Fruit fly (Drosophila melanogaster) whole organism, embryonic: ENCODE measurements around the gene CG33293.

ENCODE experiments used
- Antp ChIP-seq: fragments of 200-800 bp; sonication (Bioruptor generic); optimal IDR thresholded peaks from 3 replicates; lab custom pipeline; 2016; ENCODE audit warnings: missing biosample characterization, missing genetic modification characterization
- Atf-2 ChIP-seq: fragments of 200-800 bp; sonication (Bioruptor generic); optimal IDR thresholded peaks from 2 replicates; lab custom pipeline; 2016; ENCODE audit warnings: missing biosample characterization, missing genetic modification characterization
- Atf3 ChIP-seq: fragments of 200-800 bp; sonication (Bioruptor generic); optimal IDR thresholded peaks from 3 replicates; lab custom pipeline; 2016; ENCODE audit warnings: missing biosample characterization, missing genetic modification characterization
- CG10462 ChIP-seq: fragments of 200-800 bp; sonication (Bioruptor generic); optimal IDR thresholded peaks from 2 replicates; lab custom pipeline; 2016; ENCODE audit warnings: missing biosample characterization, missing genetic modification characterization
- CG10565 ChIP-seq: fragments of 200-800 bp; sonication (Bioruptor generic); optimal IDR thresholded peaks from 3 replicates; lab custom pipeline; 2016; ENCODE audit warnings: missing biosample characterization, mild to moderate bottlenecking, missing genetic modification characterization
- CG11085 ChIP-seq: fragments of 200-800 bp; sonication (Bioruptor generic); IDR thresholded peaks from 2 replicates; pipeline ENCODE4 v1.3.6; 2022; ENCODE audit warnings: missing biosample characterization, missing genetic modification characterization
- CG12104 ChIP-seq: fragments of 200-800 bp; sonication (Bioruptor generic); optimal IDR thresholded peaks from 3 replicates; lab custom pipeline; 2016; ENCODE audit warnings: missing biosample characterization, missing genetic modification characterization
- CG12391 ChIP-seq: fragments of 200-800 bp; sonication (Bioruptor generic); optimal IDR thresholded peaks from 3 replicates; lab custom pipeline; 2018; ENCODE audit warnings: missing biosample characterization, mild to moderate bottlenecking, missing genetic modification characterization, moderate library complexity
- CG13624 ChIP-seq: fragments of 200-800 bp; sonication (Bioruptor generic); optimal IDR thresholded peaks from 2 replicates; lab custom pipeline; 2016; ENCODE audit warnings: missing biosample characterization, missing genetic modification characterization
- CG1832 ChIP-seq: fragments of 200-800 bp; sonication (Bioruptor generic); optimal IDR thresholded peaks from 2 replicates; lab custom pipeline; 2017; ENCODE audit warnings: missing biosample characterization, mild to moderate bottlenecking, missing genetic modification characterization, inconsistent platforms
- CG18619 ChIP-seq: fragments of 200-800 bp; sonication (Bioruptor generic); optimal IDR thresholded peaks from 3 replicates; lab custom pipeline; 2017; ENCODE audit warnings: missing biosample characterization, mild to moderate bottlenecking, missing genetic modification characterization
- CG2120 ChIP-seq: fragments of 200-800 bp; sonication (Bioruptor generic); optimal IDR thresholded peaks from 3 replicates; lab custom pipeline; 2016; ENCODE audit warnings: missing biosample characterization, missing genetic modification characterization
- CG2889 ChIP-seq: fragments of 200-800 bp; sonication (Bioruptor generic); IDR thresholded peaks from 3 replicates; pipeline ENCODE4 v1.3.6; 2022; ENCODE audit warnings: missing biosample characterization, missing genetic modification characterization
- CG32767 ChIP-seq: fragments of 200-800 bp; sonication (Bioruptor generic); IDR thresholded peaks from 2 replicates; pipeline ENCODE4 v1.3.6; 2022; ENCODE audit warnings: missing biosample characterization, missing genetic modification characterization
- CG33557 ChIP-seq: fragments of 200-800 bp; sonication (Bioruptor generic); optimal IDR thresholded peaks from 2 replicates; lab custom pipeline; 2019; ENCODE audit warnings: missing biosample characterization, mild to moderate bottlenecking, missing genetic modification characterization, moderate library complexity
- CG6254 ChIP-seq: fragments of 200-800 bp; sonication (Bioruptor generic); optimal IDR thresholded peaks from 3 replicates; lab custom pipeline; 2017; ENCODE audit warnings: mild to moderate bottlenecking, missing biosample characterization, missing genetic modification reagents, missing genetic modification characterization
- CG7271 ChIP-seq: fragments of 200-800 bp; sonication (Bioruptor generic); optimal IDR thresholded peaks from 2 replicates; lab custom pipeline; 2018; ENCODE audit warnings: missing biosample characterization, mild to moderate bottlenecking, missing genetic modification characterization, moderate library complexity
- CG7745 ChIP-seq: fragments of 200-800 bp; sonication (Bioruptor generic); optimal IDR thresholded peaks from 2 replicates; lab custom pipeline; 2018; ENCODE audit warnings: missing biosample characterization, mild to moderate bottlenecking, missing genetic modification characterization, moderate library complexity
- CG7786 ChIP-seq: fragments of 200-800 bp; sonication (Bioruptor generic); optimal IDR thresholded peaks from 2 replicates; lab custom pipeline; 2016; ENCODE audit warnings: missing biosample characterization, missing genetic modification characterization
- CG7839 ChIP-seq: fragments of 200-800 bp; sonication (Bioruptor generic); optimal IDR thresholded peaks from 3 replicates; lab custom pipeline; 2018; ENCODE audit warnings: missing biosample characterization, mild to moderate bottlenecking, missing genetic modification characterization, moderate library complexity
- CG7987 ChIP-seq: fragments of 200-800 bp; sonication (Bioruptor generic); optimal IDR thresholded peaks from 2 replicates; lab custom pipeline; 2018; ENCODE audit warnings: missing biosample characterization, mild to moderate bottlenecking, missing genetic modification characterization, moderate library complexity
- CG8089 ChIP-seq: fragments of 200-800 bp; sonication (Bioruptor generic); optimal IDR thresholded peaks from 3 replicates; lab custom pipeline; 2016; ENCODE audit warnings: missing biosample characterization, missing genetic modification characterization
- CG8924 ChIP-seq: fragments of 200-800 bp; optimal IDR thresholded peaks from 3 replicates; lab custom pipeline; 2019; ENCODE audit warnings: missing biosample characterization, mild to moderate bottlenecking, missing genetic modification characterization, moderate library complexity
- CG9932 ChIP-seq: fragments of 200-800 bp; sonication (Bioruptor generic); IDR thresholded peaks from 2 replicates; pipeline ENCODE4 v1.3.6; 2022; ENCODE audit warnings: missing biosample characterization, missing genetic modification characterization
- Doc2 ChIP-seq: fragments of 200-800 bp; sonication (Bioruptor generic); IDR thresholded peaks from 2 replicates; pipeline ENCODE4 v1.3.6; 2022; ENCODE audit warnings: missing biosample characterization, missing genetic modification characterization
- Doc3 ChIP-seq: fragments of 200-800 bp; sonication (Bioruptor generic); IDR thresholded peaks from 3 replicates; pipeline ENCODE4 v1.3.6; 2022; ENCODE audit warnings: missing biosample characterization, missing genetic modification characterization; ENCODE audit not compliant: partially characterized antibody
- HHEX ChIP-seq: fragments of 200-800 bp; sonication (Bioruptor generic); optimal IDR thresholded peaks from 3 replicates; lab custom pipeline; 2017; ENCODE audit warnings: missing biosample characterization, mild to moderate bottlenecking, missing genetic modification characterization, missing genetic modification reagents
- HLH3B ChIP-seq: fragments of 200-800 bp; sonication (Bioruptor generic); IDR thresholded peaks from 2 replicates; pipeline ENCODE4 v1.3.6; 2022; ENCODE audit warnings: missing biosample characterization, missing genetic modification characterization
- HLH54F ChIP-seq: fragments of 200-800 bp; sonication (Bioruptor generic); optimal IDR thresholded peaks from 3 replicates; lab custom pipeline; 2016; ENCODE audit warnings: missing biosample characterization, missing genetic modification characterization
- Hmx ChIP-seq: fragments of 200-800 bp; sonication (Bioruptor generic); optimal IDR thresholded peaks from 2 replicates; lab custom pipeline; 2016; ENCODE audit warnings: missing biosample characterization, missing genetic modification characterization
- Hr78 ChIP-seq, 2 experiments: fragments of 200-800 bp in 1 of 2; fragments of >200 bp in 1 of 2; sonication (Bioruptor generic) in 1 of 2; optimal IDR thresholded peaks; 2 replicates each; lab custom pipeline; 2017 to 2019; ENCODE audit warnings: missing biosample characterization in 2 of 2, missing genetic modification characterization in 2 of 2, mild to moderate bottlenecking in 1 of 2, moderate library complexity in 1 of 2
- Mes4 ChIP-seq: fragments of 200-800 bp; sonication (Bioruptor generic); optimal IDR thresholded peaks from 2 replicates; lab custom pipeline; 2016; ENCODE audit warnings: missing biosample characterization, missing genetic modification characterization
- Neu2 ChIP-seq: fragments of 200-800 bp; sonication (Bioruptor generic); optimal IDR thresholded peaks from 3 replicates; lab custom pipeline; 2016; ENCODE audit warnings: missing biosample characterization, missing genetic modification characterization, borderline replicate concordance
- Poxn ChIP-seq: fragments of 200-800 bp; sonication (Bioruptor generic); IDR thresholded peaks from 2 replicates; pipeline ENCODE4 v1.3.6; 2022; ENCODE audit warnings: missing biosample characterization, missing genetic modification characterization
- Taf1 ChIP-seq: fragments of 200-800 bp; sonication (Bioruptor generic); IDR thresholded peaks from 2 replicates; pipeline ENCODE4 v1.3.6; 2022; ENCODE audit warnings: missing biosample characterization, missing genetic modification characterization
- aop ChIP-seq: fragments of 200-800 bp; sonication (Bioruptor generic); IDR thresholded peaks from 2 replicates; pipeline ENCODE4 v1.3.6; 2022; ENCODE audit warnings: missing biosample characterization, missing genetic modification characterization
- ap ChIP-seq: fragments of 200-800 bp; sonication (Bioruptor generic); IDR thresholded peaks from 2 replicates; pipeline ENCODE4 v1.3.6; 2022; ENCODE audit warnings: missing biosample characterization, missing genetic modification characterization
- ash1 ChIP-seq: fragments of 200-800 bp; sonication (Bioruptor generic); optimal IDR thresholded peaks from 2 replicates; lab custom pipeline; 2018; ENCODE audit warnings: missing biosample characterization, mild to moderate bottlenecking, missing genetic modification characterization
- bab2 ChIP-seq: fragments of 200-800 bp; sonication (Bioruptor generic); optimal IDR thresholded peaks from 2 replicates; lab custom pipeline; 2016; ENCODE audit warnings: missing biosample characterization, missing genetic modification characterization
- corto ChIP-seq: fragments of 200-800 bp; sonication (Bioruptor generic); optimal IDR thresholded peaks from 2 replicates; lab custom pipeline; 2016; ENCODE audit warnings: missing biosample characterization, mild to moderate bottlenecking, missing genetic modification characterization, moderate library complexity
- dimm ChIP-seq: fragments of 200-800 bp; sonication (Bioruptor generic); IDR thresholded peaks from 2 replicates; pipeline ENCODE4 v1.3.6; 2022; ENCODE audit warnings: missing biosample characterization, missing genetic modification characterization
- grau ChIP-seq: fragments of 200-800 bp; optimal IDR thresholded peaks from 3 replicates; lab custom pipeline; 2019; ENCODE audit warnings: missing biosample characterization, mild to moderate bottlenecking, missing genetic modification characterization, moderate library complexity
- gro ChIP-seq: fragments of 200-800 bp; sonication (Bioruptor generic); optimal IDR thresholded peaks from 2 replicates; lab custom pipeline; 2016; ENCODE audit warnings: missing biosample characterization, missing genetic modification characterization
- lab ChIP-seq: fragments of 200-800 bp; sonication (Bioruptor generic); optimal IDR thresholded peaks from 3 replicates; lab custom pipeline; 2017; ENCODE audit warnings: missing biosample characterization, missing genetic modification characterization, mild to moderate bottlenecking, moderate library complexity, missing genetic modification reagents
- mirr ChIP-seq: fragments of 200-800 bp; sonication (Bioruptor generic); optimal IDR thresholded peaks from 3 replicates; lab custom pipeline; 2018; ENCODE audit warnings: missing biosample characterization, mild to moderate bottlenecking, missing genetic modification characterization
- nmo ChIP-seq: fragments of 200-800 bp; sonication (Bioruptor generic); optimal IDR thresholded peaks from 2 replicates; lab custom pipeline; 2018; ENCODE audit warnings: missing biosample characterization, mild to moderate bottlenecking, missing genetic modification characterization, moderate library complexity
- pb ChIP-seq: fragments of 200-800 bp; sonication (Bioruptor generic); optimal IDR thresholded peaks from 3 replicates; lab custom pipeline; 2016; ENCODE audit warnings: missing biosample characterization, missing genetic modification characterization
- repo ChIP-seq: fragments of 200-800 bp; sonication (Bioruptor generic); optimal IDR thresholded peaks from 2 replicates; lab custom pipeline; 2016; ENCODE audit warnings: missing biosample characterization, missing genetic modification characterization
- sens-2 ChIP-seq: fragments of 200-800 bp; sonication (Bioruptor generic); IDR thresholded peaks from 2 replicates; pipeline ENCODE4 v1.3.6; 2022; ENCODE audit warnings: missing biosample characterization, missing genetic modification characterization
- toy ChIP-seq: fragments of 200-800 bp; sonication (Bioruptor generic); IDR thresholded peaks from 2 replicates; pipeline ENCODE4 v1.3.6; 2022; ENCODE audit warnings: missing biosample characterization, missing genetic modification characterization
- unpg ChIP-seq: fragments of 200-800 bp; sonication (Bioruptor generic); optimal IDR thresholded peaks from 3 replicates; lab custom pipeline; 2018; ENCODE audit warnings: missing biosample characterization, mild to moderate bottlenecking, missing genetic modification characterization, moderate library complexity

CG33293 gene

DNA sequence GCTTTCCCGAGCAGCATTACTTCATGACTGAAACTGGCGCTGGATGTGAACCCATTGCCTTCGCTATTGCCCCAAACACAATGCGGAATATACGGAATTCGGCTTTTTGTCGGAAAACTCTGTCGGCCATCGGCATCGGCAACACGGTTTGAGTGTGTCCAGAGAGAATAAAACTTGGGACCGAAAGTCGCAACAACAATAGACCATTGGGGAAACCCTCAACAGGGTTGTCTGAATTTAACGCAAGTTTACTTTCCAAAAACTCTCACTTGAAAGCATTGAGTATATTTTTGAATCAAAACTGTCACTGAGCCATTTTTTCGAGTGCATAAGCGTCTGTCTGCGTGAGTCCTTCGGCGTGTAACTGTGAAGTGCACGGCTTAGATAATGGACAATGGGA is 42.2 kb downstream of the CG33293 start (continued):
- TF ChIP-seq Mes4 (no peak), CG7839 (tag; lab: Kevin White, UChicago) (peak; percentile 67), CG33557 (GFP tag; lab: Kevin White, UChicago) (no peak), Doc3 (GFP tag; lab: Robert Waterston, UW) (no peak), CG7745 (tag; lab: Kevin White, UChicago) (no peak), HLH54F (GFP tag; lab: Kevin White, UChicago) (peak; percentile 45), grau (tag; lab: Kevin White, UChicago) (peak; percentile 65), Taf1 (GFP tag; lab: Robert Waterston, UW) (0 out of 2 replicates have a peak, but pooled peaks have one; percentile 32), bab2 (GFP tag; lab: Kevin White, UChicago) (peak; percentile 52), aop (GFP tag; lab: Robert Waterston, UW) (no peak), CG2889 (GFP tag; lab: Robert Waterston, UW) (no peak), Antp (GFP tag; lab: Kevin White, UChicago) (peak; percentile 59), CG7786 (GFP tag; lab: Kevin White, UChicago) (peak; percentile 72), dimm (GFP tag; lab: Robert Waterston, UW) (no peak), CG7987 (GFP tag; lab: Kevin White, UChicago) (no peak), CG12391 (tag; lab: Kevin White, UChicago) (peak; percentile 42), CG1832 (GFP tag; lab: Kevin White, UChicago) (no peak), CG13624 (GFP tag; lab: Kevin White, UChicago) (peak; percentile 53), toy (GFP tag; lab: Robert Waterston, UW) (no peak), HLH3B (GFP tag; lab: Robert Waterston, UW) (peak; percentile 51; the same call in 1 of the 2 replicates), CG7271 (tag; lab: Kevin White, UChicago) (no peak), mirr (no peak), ash1 (no peak), corto (GFP tag; lab: Kevin White, UChicago) (no peak), Poxn (GFP tag; lab: Robert Waterston, UW) (no peak), CG18619 (GFP tag; lab: Kevin White, UChicago) (peak; percentile 49), CG10565 (GFP tag; lab: Kevin White, UChicago) (no peak), CG2120 (GFP tag; lab: Kevin White, UChicago) (peak; percentile 88), CG12104 (GFP tag; lab: Kevin White, UChicago) (no peak), sens-2 (GFP tag; lab: Robert Waterston, UW) (no peak), CG8089 (GFP tag; lab: Kevin White, UChicago) (no peak), repo (no peak), nmo (GFP tag; lab: Kevin White, UChicago) (peak; percentile 31), Atf3 (GFP tag; lab: Kevin White, UChicago) (no peak), CG10462 (no peak), Hr78 (GFP tag; optimal IDR thresholded peaks at IDR 0.05; lab: Kevin White, UChicago) (no peak), Hmx (GFP tag; lab: Kevin White, UChicago) (no peak), ap (0 out of 2 replicates have a peak, but pooled peaks have one; percentile 11), Atf-2 (GFP tag; lab: Kevin White, UChicago) (no peak), pb (GFP tag; lab: Kevin White, UChicago) (no peak), CG6254 (GFP tag; lab: Kevin White, UChicago) (no peak), gro (GFP tag; lab: Kevin White, UChicago) (peak; percentile 74), Doc2 (GFP tag; lab: Robert Waterston, UW) (no peak), lab (GFP tag; lab: Kevin White, UChicago) (peak; percentile 89), CG11085 (GFP tag; lab: Robert Waterston, UW) (no peak; the same call in 1 of the 2 replicates), CG8924 (tag; lab: Kevin White, UChicago) (peak; percentile 56), CG32767 (GFP tag; lab: Robert Waterston, UW) (no peak), Neu2 (GFP tag; lab: Kevin White, UChicago) (no peak), HHEX (GFP tag; lab: Kevin White, UChicago) (peak; percentile 48), unpg (GFP tag; lab: Kevin White, UChicago) (peak; percentile 49), CG9932 (GFP tag; lab: Robert Waterston, UW) (no peak; the same call in 1 of the 2 replicates)
